Worm (Caenorhabditis elegans): Measurements from ENCODE around the gene myrf-2.

ce11 chrX:10188493-10188895, 5.7 kb downstream of the myrf-2 start:
- no peak for TF ChIP-seq blmp-1 (tag; optimal IDR thresholded peaks at IDR 0.05)
- no peak for TF ChIP-seq nhr-76 (tag; optimal IDR thresholded peaks at IDR 0.05)
- peak; percentile 63 for TF ChIP-seq ztf-11 (tag; optimal IDR thresholded peaks at IDR 0.05)
- no peak for TF ChIP-seq lin-32 (GFP tag; optimal IDR thresholded peaks at IDR 0.05)
- TF ChIP-seq sptf-1 (tag; optimal IDR thresholded peaks at IDR 0.05), result peak; percentile 64
- TF ChIP-seq mab-5 (tag; optimal IDR thresholded peaks at IDR 0.05), result no peak
- no peak for TF ChIP-seq snpc-4 (tag; optimal IDR thresholded peaks at IDR 0.05)
- TF ChIP-seq nhr-28 (tag; optimal IDR thresholded peaks at IDR 0.05), result no peak
- no peak for TF ChIP-seq pha-4 (tag; optimal IDR thresholded peaks at IDR 0.05)
- TF ChIP-seq nhr-237 (tag; optimal IDR thresholded peaks at IDR 0.05), result no peak

Measured in whole organism, mixed stage, embryonic.